Worm (Caenorhabditis elegans): ENCODE data around the gene daf-15.

ce11 chrIV:9423095-9423494, 37.1 kb downstream of the daf-15 start, which contains the start of gene srxa-2:
- TF ChIP-seq xnd-1 (tag; optimal IDR thresholded peaks at IDR 0.05) = no peak
- no peak for TF ChIP-seq mel-28 (tag; optimal IDR thresholded peaks at IDR 0.05; ENCODE audit: borderline replicate concordance)
- TF ChIP-seq ets-4 (GFP tag; optimal IDR thresholded peaks at IDR 0.05) = no peak
- no peak for TF ChIP-seq ceh-91 (GFP tag; IDR thresholded peaks at IDR 0.05)
- TF ChIP-seq Y67H2A.10 (GFP tag; conservative IDR thresholded peaks at IDR 0.05) = no peak
- TF ChIP-seq ceh-40 (GFP tag; IDR thresholded peaks at IDR 0.05) = no peak
- no peak for TF ChIP-seq ZK185.1 (tag; optimal IDR thresholded peaks at IDR 0.05; ENCODE audit: poor library complexity, severe bottlenecking)
- no peak for TF ChIP-seq ama-1 (optimal IDR thresholded peaks at IDR 0.05)
- no peak for TF ChIP-seq ama-1 (GFP tag; optimal IDR thresholded peaks at IDR 0.05)
- TF ChIP-seq lag-1 (GFP tag; IDR thresholded peaks at IDR 0.05) = no peak
- TF ChIP-seq atf-7 (tag; optimal IDR thresholded peaks at IDR 0.05) = no peak
- TF ChIP-seq ccch-3 (GFP tag; optimal IDR thresholded peaks at IDR 0.05) = no peak
- TF ChIP-seq sdz-38 (tag; optimal IDR thresholded peaks at IDR 0.05) = no peak
- no peak for TF ChIP-seq B0035.1 (tag; optimal IDR thresholded peaks at IDR 0.05)
